Worm (Caenorhabditis elegans) whole organism, L1 larva: Measurements from ENCODE around the gene ugt-6.

Source experiments
- alr-1 ChIP-seq: fragments of 200-800 bp; sonication (Bioruptor generic); optimal IDR thresholded peaks from 2 replicates; lab custom pipeline; 2018; ENCODE audit warnings: borderline replicate concordance, mild to moderate bottlenecking, missing genetic modification characterization, missing compliant biosample characterization
- ama-1 ChIP-seq: fragments of 150-350 bp; optimal IDR thresholded peaks from 2 replicates; lab custom pipeline; 2014
- efl-3 ChIP-seq: fragments of 200-800 bp; sonication (Bioruptor generic); optimal IDR thresholded peaks from 2 replicates; lab custom pipeline; 2018; ENCODE audit warnings: mild to moderate bottlenecking, missing genetic modification characterization, missing compliant biosample characterization
- grh-1 ChIP-seq: fragments of 200-800 bp; sonication (Bioruptor generic); IDR thresholded peaks from 2 replicates; pipeline ENCODE4 v1.3.6; 2022; ENCODE audit warnings: missing genetic modification reagents, missing genetic modification characterization, missing compliant biosample characterization
- lin-15B ChIP-seq: fragments of 150-350 bp; sonication (generic microtip); optimal IDR thresholded peaks from 3 replicates; lab custom pipeline; 2014; ENCODE audit warnings: missing biosample characterization, missing genetic modification characterization
- nhr-11 ChIP-seq: fragments of 150-350 bp; optimal IDR thresholded peaks from 2 replicates; lab custom pipeline; 2014; ENCODE audit warnings: missing biosample characterization, missing genetic modification characterization
- nhr-237 ChIP-seq: fragments of 150-350 bp; optimal IDR thresholded peaks from 2 replicates; lab custom pipeline; 2014; ENCODE audit warnings: missing biosample characterization, missing genetic modification characterization
- skn-1 ChIP-seq: fragments of 150-350 bp; optimal IDR thresholded peaks from 2 replicates; lab custom pipeline; 2014; ENCODE audit warnings: missing biosample characterization, missing genetic modification characterization
- tlp-1 ChIP-seq: fragments of 150-350 bp; optimal IDR thresholded peaks from 2 replicates; lab custom pipeline; 2014; ENCODE audit warnings: missing biosample characterization, missing genetic modification characterization
- unc-130 ChIP-seq: fragments of 150-350 bp; optimal IDR thresholded peaks from 2 replicates; lab custom pipeline; 2017; ENCODE audit warnings: missing biosample characterization, missing genetic modification characterization, inconsistent platforms
- ztf-11 ChIP-seq, 2 experiments: sonication (generic microtip); optimal IDR thresholded peaks; 2 replicates each; lab custom pipeline; 2016 to 2017; ENCODE audit warnings: missing genetic modification characterization in 2 of 2, missing biosample characterization in 1 of 2, missing compliant biosample characterization in 1 of 2
- ztf-4 ChIP-seq: fragments of 150-350 bp; optimal IDR thresholded peaks from 2 replicates; lab custom pipeline; 2014; ENCODE audit warnings: missing biosample characterization, missing genetic modification characterization

- TF ChIP-seq ztf-11 (tag; optimal IDR thresholded peaks at IDR 0.05; lab: Kevin White, UChicago) (no peak), ama-1 (lab: Kevin White, UChicago) (no peak), alr-1 (tag; lab: Kevin White, UChicago) (no peak), lin-15B (tag; lab: Kevin White, UChicago) (no peak), grh-1 (GFP tag; lab: Robert Waterston, UW) (no peak), skn-1 (tag; lab: Kevin White, UChicago) (no peak), ztf-4 (tag; lab: Kevin White, UChicago) (no peak), nhr-237 (no peak), tlp-1 (tag; lab: Kevin White, UChicago) (no peak), nhr-11 (tag; lab: Kevin White, UChicago) (no peak), unc-130 (no peak), efl-3 (GFP tag; lab: Kevin White, UChicago) (no peak)
Measured at ce11 chrV:12773222-12773621, 24.8 kb downstream of the ugt-6 start, which contains the start of gene ZC455.1.
